Worm (Caenorhabditis elegans): ENCODE measurements around the gene spn-4.

spn-4 gene

ce11 chrV:6736877-6737276, 47.8 kb downstream of the spn-4 start:
- TF ChIP-seq ceh-14 (tag; optimal IDR thresholded peaks at IDR 0.05): no peak
- no peak for TF ChIP-seq pha-2 (tag; optimal IDR thresholded peaks at IDR 0.05)
- no peak for TF ChIP-seq nfya-1 (tag; optimal IDR thresholded peaks at IDR 0.05)
- TF ChIP-seq ahr-1 (tag; optimal IDR thresholded peaks at IDR 0.05): no peak
- TF ChIP-seq eyg-1 (tag; optimal IDR thresholded peaks at IDR 0.05): no peak
- TF ChIP-seq F13H6.1 (tag; optimal IDR thresholded peaks at IDR 0.05): no peak
- TF ChIP-seq hlh-13 (GFP tag; optimal IDR thresholded peaks at IDR 0.05): no peak
- no peak for TF ChIP-seq ref-2 (tag; optimal IDR thresholded peaks at IDR 0.05)
- TF ChIP-seq unc-55 (GFP tag; optimal IDR thresholded peaks at IDR 0.05): no peak
- TF ChIP-seq ama-1 (optimal IDR thresholded peaks at IDR 0.05): no peak
- no peak for TF ChIP-seq C38D4.7 (GFP tag; optimal IDR thresholded peaks at IDR 0.05)
- TF ChIP-seq ceh-19 (GFP tag; optimal IDR thresholded peaks at IDR 0.05): no peak
- TF ChIP-seq ztf-16 (tag; optimal IDR thresholded peaks at IDR 0.05): no peak
- TF ChIP-seq ceh-45 (GFP tag; IDR thresholded peaks at IDR 0.05): no peak
- TF ChIP-seq nhr-11 (tag; optimal IDR thresholded peaks at IDR 0.05): no peak
- no peak for TF ChIP-seq fkh-6 (tag; optimal IDR thresholded peaks at IDR 0.05)
- TF ChIP-seq dmd-4 (tag; optimal IDR thresholded peaks at IDR 0.05; ENCODE audit: borderline replicate concordance): no peak
- no peak for TF ChIP-seq hlh-8 (tag; optimal IDR thresholded peaks at IDR 0.05)
- no peak for TF ChIP-seq C08G9.2 (tag; optimal IDR thresholded peaks at IDR 0.05)

DNA sequence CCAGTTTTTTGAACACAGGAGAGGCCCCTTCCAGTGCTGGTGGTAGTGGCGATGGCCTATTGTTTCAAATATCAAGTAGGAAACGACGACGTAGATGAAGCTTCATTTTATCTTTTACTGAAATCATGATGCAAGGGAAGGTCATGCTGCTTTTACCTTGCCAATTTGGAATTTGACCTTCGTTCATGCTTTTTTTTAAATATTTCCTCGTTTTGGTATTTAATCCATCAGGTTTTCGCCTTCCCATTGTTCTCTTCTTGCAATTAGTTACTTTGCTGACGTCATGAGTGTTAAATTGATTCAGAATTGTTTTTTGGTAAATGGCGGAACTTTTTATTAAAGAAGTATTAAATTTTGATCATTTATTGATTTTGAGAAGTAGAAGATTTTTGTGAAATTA, 48.6 kb downstream of the spn-4 start:
- TF ChIP-seq hlh-15 (tag; optimal IDR thresholded peaks at IDR 0.05) (no peak), nfya-1 (tag; optimal IDR thresholded peaks at IDR 0.05) (no peak), nhr-11 (tag; optimal IDR thresholded peaks at IDR 0.05) (no peak), unc-42 (tag; optimal IDR thresholded peaks at IDR 0.05) (no peak), pat-9 (tag; optimal IDR thresholded peaks at IDR 0.05) (no peak), T23F11.4 (GFP tag; optimal IDR thresholded peaks at IDR 0.05) (no peak)
